Fruit fly (Drosophila melanogaster) whole organism, prepupa: ENCODE results near the gene mRpS18B.

Experiments used
- CG10631 ChIP-seq: fragments of 200-800 bp; sonication (Bioruptor generic); optimal IDR thresholded peaks from 2 replicates; lab custom pipeline; 2016; ENCODE audit warnings: missing biosample characterization, missing genetic modification characterization
- CG10669 ChIP-seq: fragments of 200-800 bp; sonication (Bioruptor generic); optimal IDR thresholded peaks from 3 replicates; lab custom pipeline; 2018; ENCODE audit warnings: missing biosample characterization, mild to moderate bottlenecking, missing genetic modification characterization, moderate library complexity
- CG11294 ChIP-seq: fragments of 200-800 bp; sonication (Bioruptor generic); IDR thresholded peaks from 2 replicates; pipeline ENCODE4 v1.3.6; 2022; ENCODE audit warnings: missing biosample characterization, missing genetic modification characterization
- CG11762 ChIP-seq: fragments of 200-800 bp; sonication (Bioruptor generic); optimal IDR thresholded peaks from 3 replicates; lab custom pipeline; 2016; ENCODE audit warnings: missing biosample characterization, missing genetic modification characterization; ENCODE audit not compliant: insufficient read depth
- CG15336 ChIP-seq: fragments of 200-800 bp; sonication (Bioruptor generic); IDR thresholded peaks from 2 replicates; pipeline ENCODE4 v1.3.6; 2022; ENCODE audit warnings: missing biosample characterization, missing genetic modification characterization
- CG16779 ChIP-seq: fragments of 200-800 bp; sonication (Bioruptor generic); optimal IDR thresholded peaks from 3 replicates; lab custom pipeline; 2017; ENCODE audit warnings: missing biosample characterization, mild to moderate bottlenecking, missing genetic modification characterization
- CG3032 ChIP-seq: fragments of 200-800 bp; optimal IDR thresholded peaks from 2 replicates; lab custom pipeline; 2019; ENCODE audit warnings: missing biosample characterization, mild to moderate bottlenecking, missing genetic modification characterization, moderate library complexity
- CG31627 ChIP-seq: fragments of 200-800 bp; sonication (Bioruptor generic); optimal IDR thresholded peaks from 3 replicates; lab custom pipeline; 2016; ENCODE audit warnings: missing biosample characterization, missing genetic modification characterization
- CG32006 ChIP-seq: fragments of 200-800 bp; sonication (Bioruptor generic); optimal IDR thresholded peaks from 3 replicates; lab custom pipeline; 2017; ENCODE audit warnings: missing biosample characterization, mild to moderate bottlenecking, missing genetic modification characterization
- CG34406 ChIP-seq: fragments of 200-800 bp; sonication (Bioruptor generic); optimal IDR thresholded peaks from 3 replicates; lab custom pipeline; 2016; ENCODE audit warnings: missing biosample characterization, missing genetic modification characterization
- CG3919 ChIP-seq: fragments of 200-800 bp; sonication (Bioruptor generic); optimal IDR thresholded peaks from 3 replicates; lab custom pipeline; 2016; ENCODE audit warnings: missing biosample characterization, missing genetic modification characterization
- CG4318 ChIP-seq: fragments of 200-800 bp; sonication (Bioruptor generic); optimal IDR thresholded peaks from 3 replicates; lab custom pipeline; 2017; ENCODE audit warnings: missing biosample characterization, mild to moderate bottlenecking, missing genetic modification characterization
- CG6163 ChIP-seq: fragments of 200-800 bp; sonication (Bioruptor generic); IDR thresholded peaks from 3 replicates; pipeline ENCODE4 v1.3.6; 2022; ENCODE audit warnings: missing biosample characterization, missing genetic modification characterization
- CG6276 ChIP-seq: fragments of 200-800 bp; sonication (Bioruptor generic); optimal IDR thresholded peaks from 2 replicates; lab custom pipeline; 2017; ENCODE audit warnings: missing biosample characterization, mild to moderate bottlenecking, missing genetic modification characterization
- CG6792 ChIP-seq: fragments of 200-800 bp; sonication (Bioruptor generic); optimal IDR thresholded peaks from 3 replicates; lab custom pipeline; 2016; ENCODE audit warnings: missing biosample characterization, missing genetic modification characterization
- CG6808 ChIP-seq: fragments of 200-800 bp; sonication (Bioruptor generic); optimal IDR thresholded peaks from 3 replicates; lab custom pipeline; 2017; ENCODE audit warnings: missing biosample characterization, missing genetic modification characterization, mild to moderate bottlenecking, moderate library complexity, missing genetic modification reagents
- CG6854 ChIP-seq: fragments of 200-800 bp; sonication (Bioruptor generic); optimal IDR thresholded peaks from 2 replicates; lab custom pipeline; 2017; ENCODE audit warnings: missing biosample characterization, mild to moderate bottlenecking, missing genetic modification characterization
- CG7368 ChIP-seq: fragments of 200-800 bp; sonication (Bioruptor generic); optimal IDR thresholded peaks from 3 replicates; lab custom pipeline; 2016; ENCODE audit warnings: missing biosample characterization, missing genetic modification characterization
- CG8119 ChIP-seq: fragments of 200-800 bp; sonication (Bioruptor generic); IDR thresholded peaks from 3 replicates; pipeline ENCODE4 v1.3.6; 2022; ENCODE audit warnings: missing biosample characterization, missing genetic modification characterization
- CG9139 ChIP-seq: fragments of 200-800 bp; sonication (Bioruptor generic); optimal IDR thresholded peaks from 3 replicates; lab custom pipeline; 2017; ENCODE audit warnings: missing biosample characterization, mild to moderate bottlenecking, missing genetic modification characterization
- Eip75B ChIP-seq: fragments of 200-800 bp; sonication (Bioruptor generic); optimal IDR thresholded peaks from 3 replicates; lab custom pipeline; 2016; ENCODE audit warnings: missing biosample characterization, missing genetic modification characterization
- Eip78C ChIP-seq: fragments of 200-800 bp; sonication (Bioruptor generic); peaks from one replicate; lab custom pipeline; 2016; ENCODE audit warnings: missing biosample characterization, missing genetic modification characterization
- Eip93F ChIP-seq: fragments of 200-800 bp; sonication (Bioruptor generic); optimal IDR thresholded peaks from 2 replicates; lab custom pipeline; 2016; ENCODE audit warnings: missing biosample characterization, mild to moderate bottlenecking, missing genetic modification characterization
- Ets21C ChIP-seq: fragments of 200-800 bp; sonication (Bioruptor generic); optimal IDR thresholded peaks from 3 replicates; lab custom pipeline; 2016; ENCODE audit warnings: missing biosample characterization, missing genetic modification characterization
- Ets96B ChIP-seq: fragments of 200-800 bp; optimal IDR thresholded peaks from 2 replicates; lab custom pipeline; 2019; ENCODE audit warnings: missing biosample characterization, mild to moderate bottlenecking, missing genetic modification characterization, moderate library complexity
- Gug ChIP-seq: fragments of 200-800 bp; sonication (Bioruptor generic); IDR thresholded peaks from 2 replicates; pipeline ENCODE4 v1.3.6; 2022; ENCODE audit warnings: missing biosample characterization, missing genetic modification characterization
- Hr38 ChIP-seq: sonication (Bioruptor generic); optimal IDR thresholded peaks from 2 replicates; lab custom pipeline; 2016; ENCODE audit warnings: missing biosample characterization, missing genetic modification characterization
- Hr39 ChIP-seq: fragments of 200-800 bp; sonication (Bioruptor generic); optimal IDR thresholded peaks from 2 replicates; lab custom pipeline; 2016; ENCODE audit warnings: missing biosample characterization, missing genetic modification characterization
- Met ChIP-seq: fragments of 200-800 bp; sonication (Bioruptor generic); optimal IDR thresholded peaks from 3 replicates; lab custom pipeline; 2016; ENCODE audit warnings: missing biosample characterization, missing genetic modification characterization
- OdsH ChIP-seq: fragments of 200-800 bp; sonication (Bioruptor generic); optimal IDR thresholded peaks from 3 replicates; lab custom pipeline; 2016; ENCODE audit warnings: missing biosample characterization, missing genetic modification characterization
- Sox14 ChIP-seq: fragments of 200-800 bp; sonication (Bioruptor generic); optimal IDR thresholded peaks from 3 replicates; lab custom pipeline; 2016; ENCODE audit warnings: missing biosample characterization, missing genetic modification characterization
- achi ChIP-seq: fragments of 200-800 bp; sonication (Bioruptor generic); optimal IDR thresholded peaks from 3 replicates; lab custom pipeline; 2016; ENCODE audit warnings: missing biosample characterization, missing genetic modification characterization
- acj6 ChIP-seq: fragments of 200-800 bp; sonication (Bioruptor generic); optimal IDR thresholded peaks from 3 replicates; lab custom pipeline; 2016; ENCODE audit warnings: missing biosample characterization, missing genetic modification characterization
- cyc ChIP-seq: fragments of 200-800 bp; sonication (Bioruptor generic); optimal IDR thresholded peaks from 3 replicates; lab custom pipeline; 2016; ENCODE audit warnings: missing biosample characterization, missing genetic modification characterization
- dsx ChIP-seq: fragments of 200-800 bp; optimal IDR thresholded peaks from 3 replicates; lab custom pipeline; 2019; ENCODE audit warnings: missing biosample characterization, mild to moderate bottlenecking, missing genetic modification characterization, moderate library complexity; ENCODE audit not compliant: poor library complexity, severe bottlenecking
- esn ChIP-seq: fragments of 200-800 bp; sonication (Bioruptor generic); optimal IDR thresholded peaks from 2 replicates; lab custom pipeline; 2016; ENCODE audit warnings: missing biosample characterization, mild to moderate bottlenecking, missing genetic modification characterization, moderate library complexity
- fd59A ChIP-seq: fragments of 200-800 bp; sonication (Bioruptor generic); optimal IDR thresholded peaks from 2 replicates; lab custom pipeline; 2017; ENCODE audit warnings: missing biosample characterization, mild to moderate bottlenecking, missing genetic modification characterization, missing genetic modification reagents
- fd85E ChIP-seq: fragments of 200-800 bp; sonication (Bioruptor generic); optimal IDR thresholded peaks from 3 replicates; lab custom pipeline; 2016; ENCODE audit warnings: missing biosample characterization, missing genetic modification characterization
- fkh ChIP-seq: fragments of 200-800 bp; sonication (Bioruptor generic); optimal IDR thresholded peaks from 3 replicates; lab custom pipeline; 2017; ENCODE audit warnings: missing biosample characterization, mild to moderate bottlenecking, missing genetic modification characterization, moderate library complexity
- net ChIP-seq: fragments of 200-800 bp; sonication (Bioruptor generic); optimal IDR thresholded peaks from 3 replicates; lab custom pipeline; 2016; ENCODE audit warnings: missing biosample characterization, missing genetic modification characterization
- spab ChIP-seq: fragments of 200-800 bp; sonication (Bioruptor generic); optimal IDR thresholded peaks from 2 replicates; lab custom pipeline; 2017; ENCODE audit warnings: missing biosample characterization, mild to moderate bottlenecking, missing genetic modification characterization, missing genetic modification reagents
- ss ChIP-seq, 2 experiments: fragments of 200-800 bp; sonication (Bioruptor generic); optimal IDR thresholded peaks; 2 replicates in 1 of 2; 3 replicates in 1 of 2; lab custom pipeline; 2017 to 2018; ENCODE audit warnings: mild to moderate bottlenecking in 2 of 2, missing biosample characterization in 2 of 2, missing genetic modification characterization in 2 of 2, moderate library complexity in 1 of 2
- svp ChIP-seq: fragments of 200-800 bp; sonication (Bioruptor generic); peaks from one replicate; lab custom pipeline; 2016; ENCODE audit warnings: missing biosample characterization, missing genetic modification characterization

mRpS18B gene

DNA sequence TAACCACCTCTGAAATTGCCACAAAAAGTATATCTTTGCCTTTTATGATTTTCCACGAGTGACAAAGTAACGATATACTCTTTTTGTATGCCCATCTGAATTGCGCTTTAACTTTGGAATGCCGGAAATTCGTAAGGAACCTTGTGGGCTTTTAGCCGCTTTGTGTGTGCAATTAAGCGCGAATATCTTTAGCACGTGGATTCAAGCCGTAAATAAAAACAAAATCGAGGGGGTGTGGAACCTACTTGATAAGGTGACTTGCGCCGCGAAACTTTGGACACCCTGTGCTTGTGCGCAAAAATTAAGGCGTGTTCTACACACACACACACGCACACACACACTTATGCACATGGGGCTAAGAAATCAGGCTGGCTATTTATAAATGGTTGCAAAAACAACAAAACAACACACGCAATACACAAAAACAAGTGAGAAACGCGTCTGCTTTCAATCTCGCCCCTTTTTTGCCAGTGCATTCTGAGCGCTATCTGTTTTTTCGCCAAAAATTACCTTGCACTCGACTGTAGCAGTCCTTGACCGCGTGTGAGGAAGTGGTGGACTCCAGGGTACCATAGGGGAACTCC is 12.9 kb downstream of the mRpS18B start (continued):
- no peak for TF ChIP-seq CG3919 (GFP tag; lab: Kevin White, UChicago)
- no peak for TF ChIP-seq fd59A (GFP tag; lab: Kevin White, UChicago)
- TF ChIP-seq Ets96B = no peak
- TF ChIP-seq OdsH = no peak
- TF ChIP-seq Eip78C (GFP tag; lab: Kevin White, UChicago) = no peak
- no peak for TF ChIP-seq Hr39 (GFP tag; lab: Kevin White, UChicago)
- TF ChIP-seq CG7368 (GFP tag; lab: Kevin White, UChicago) = no peak
- no peak for TF ChIP-seq CG11762 (GFP tag; lab: Kevin White, UChicago)
- peak; percentile 53 for TF ChIP-seq Eip93F (GFP tag; lab: Kevin White, UChicago)
- no peak for TF ChIP-seq CG31627 (GFP tag; lab: Kevin White, UChicago)
- TF ChIP-seq CG6792 (GFP tag; lab: Kevin White, UChicago) = no peak
- TF ChIP-seq Met (GFP tag; lab: Kevin White, UChicago) = no peak
- no peak for TF ChIP-seq esn (GFP tag; lab: Kevin White, UChicago)
- no peak for TF ChIP-seq Eip75B
- TF ChIP-seq CG4318 (GFP tag; lab: Kevin White, UChicago) = no peak
- no peak for TF ChIP-seq CG6808 (GFP tag; lab: Kevin White, UChicago)
- TF ChIP-seq fd85E = no peak
- no peak for TF ChIP-seq CG34406 (GFP tag; lab: Kevin White, UChicago)
- no peak for TF ChIP-seq spab (GFP tag; lab: Kevin White, UChicago)
- TF ChIP-seq CG9139 (GFP tag; lab: Kevin White, UChicago) = peak; percentile 8

DNA sequence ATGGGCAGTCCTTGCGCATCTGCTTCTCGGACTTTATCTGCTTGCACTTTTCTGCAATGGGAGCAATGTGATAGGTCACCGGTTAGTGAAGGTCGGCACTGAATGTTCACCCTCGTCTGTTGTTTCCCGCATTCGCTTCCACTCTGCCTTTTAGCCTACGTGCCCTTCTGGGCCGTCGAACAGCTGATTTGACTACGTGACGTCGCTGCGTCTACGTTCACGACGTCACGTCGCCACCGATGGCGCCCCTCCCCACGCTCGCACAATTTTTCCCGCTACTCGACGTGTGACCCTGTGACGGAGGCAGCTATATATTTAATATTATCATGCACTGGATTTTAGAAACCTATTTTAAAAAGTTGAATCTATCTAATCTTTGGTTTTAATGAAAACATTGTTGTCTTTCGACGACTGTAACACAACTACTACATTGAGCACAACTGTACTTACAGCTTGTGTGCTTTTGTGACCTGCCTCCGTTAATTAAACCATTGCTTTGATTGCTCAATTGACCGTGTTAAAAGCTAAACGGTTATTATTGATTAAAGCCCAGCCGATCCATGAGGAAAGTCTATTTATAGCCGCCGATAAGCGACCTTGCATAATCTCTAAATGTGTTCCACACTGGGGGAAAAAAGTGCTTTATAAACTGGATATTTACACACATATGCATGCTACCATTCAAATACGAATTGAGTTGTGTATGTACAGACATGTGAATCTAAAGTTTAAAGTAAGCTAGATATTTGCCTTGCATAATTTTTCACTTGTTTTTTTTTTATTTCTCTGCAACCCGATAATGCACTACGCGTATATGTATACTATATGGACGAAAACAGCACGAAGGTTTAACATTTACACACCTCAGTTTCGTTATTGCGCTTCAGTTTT is 13.8 kb downstream of the mRpS18B start:
- peak; percentile 7 for TF ChIP-seq spab (GFP tag; lab: Kevin White, UChicago)
- peak; percentile 12 for TF ChIP-seq CG6808 (GFP tag; lab: Kevin White, UChicago)
- TF ChIP-seq achi (GFP tag; lab: Kevin White, UChicago) = peak; percentile 8
- TF ChIP-seq esn (GFP tag; lab: Kevin White, UChicago) = peak; percentile 52
- TF ChIP-seq Hr38 (GFP tag; lab: Kevin White, UChicago) = no peak
- TF ChIP-seq Eip93F (GFP tag; lab: Kevin White, UChicago) = no peak
- peak; percentile 77 for TF ChIP-seq Eip78C (GFP tag; lab: Kevin White, UChicago)
- TF ChIP-seq fd85E = peak; percentile 35
- peak; percentile 24 for TF ChIP-seq fkh (GFP tag; lab: Kevin White, UChicago)
- TF ChIP-seq Hr39 (GFP tag; lab: Kevin White, UChicago) = peak; percentile 62
- TF ChIP-seq CG4318 (GFP tag; lab: Kevin White, UChicago) = no peak
- peak; percentile 37 for TF ChIP-seq CG10669 (GFP tag; lab: Kevin White, UChicago)
- peak; percentile 40 for TF ChIP-seq CG31627 (GFP tag; lab: Kevin White, UChicago)
- peak; percentile 29 for TF ChIP-seq CG11762 (GFP tag; lab: Kevin White, UChicago)
- peak; percentile 23 for TF ChIP-seq Sox14 (GFP tag; lab: Kevin White, UChicago)
- 0 out of 2 replicates have a peak, but pooled peaks have one; percentile 20 for TF ChIP-seq Gug (GFP tag; lab: Robert Waterston, UW)
- TF ChIP-seq CG3032 = peak; percentile 26
- peak; percentile 1 for TF ChIP-seq CG16779
- peak; percentile 82 for TF ChIP-seq svp (GFP tag; lab: Kevin White, UChicago)
- peak; percentile 45; the same call in 1 of the 2 replicates for TF ChIP-seq CG15336 (GFP tag; lab: Robert Waterston, UW)
- no peak for TF ChIP-seq CG3919 (GFP tag; lab: Kevin White, UChicago)
- no peak for TF ChIP-seq dsx
- TF ChIP-seq CG11294 = no peak
- peak; percentile 54 for TF ChIP-seq OdsH
- peak; percentile 35 for TF ChIP-seq CG34406 (GFP tag; lab: Kevin White, UChicago)
- TF ChIP-seq CG6854 (GFP tag; lab: Kevin White, UChicago) = no peak
- TF ChIP-seq CG8119 = peak; percentile 46
- TF ChIP-seq CG10631 (GFP tag; lab: Kevin White, UChicago) = no peak
- peak; percentile 68 for TF ChIP-seq CG6163 (GFP tag; lab: Robert Waterston, UW)
- no peak for TF ChIP-seq CG9139 (GFP tag; lab: Kevin White, UChicago)
- TF ChIP-seq Eip75B = no peak
- peak; percentile 49 for TF ChIP-seq CG32006 (GFP tag; lab: Kevin White, UChicago)
- TF ChIP-seq cyc = no peak
- TF ChIP-seq CG6792 (GFP tag; lab: Kevin White, UChicago) = peak; percentile 29
- TF ChIP-seq ss (GFP tag; optimal IDR thresholded peaks at IDR 0.05; lab: Kevin White, UChicago) = no peak
- TF ChIP-seq net (GFP tag; lab: Kevin White, UChicago) = peak; percentile 20
- TF ChIP-seq acj6 (GFP tag; lab: Kevin White, UChicago) = peak; percentile 58
- no peak for TF ChIP-seq fd59A (GFP tag; lab: Kevin White, UChicago)
- TF ChIP-seq CG6276 (GFP tag; lab: Kevin White, UChicago) = no peak
- peak; percentile 2 for TF ChIP-seq Ets96B
- TF ChIP-seq Met (GFP tag; lab: Kevin White, UChicago) = peak; percentile 16
- TF ChIP-seq Ets21C (GFP tag; lab: Kevin White, UChicago) = no peak
